Fruit fly (Drosophila melanogaster): Measurements from ENCODE around the gene CG43783.
A peak's percentile ranks its signal among the peaks of the same experiment; 100 is the strongest.

DNA sequence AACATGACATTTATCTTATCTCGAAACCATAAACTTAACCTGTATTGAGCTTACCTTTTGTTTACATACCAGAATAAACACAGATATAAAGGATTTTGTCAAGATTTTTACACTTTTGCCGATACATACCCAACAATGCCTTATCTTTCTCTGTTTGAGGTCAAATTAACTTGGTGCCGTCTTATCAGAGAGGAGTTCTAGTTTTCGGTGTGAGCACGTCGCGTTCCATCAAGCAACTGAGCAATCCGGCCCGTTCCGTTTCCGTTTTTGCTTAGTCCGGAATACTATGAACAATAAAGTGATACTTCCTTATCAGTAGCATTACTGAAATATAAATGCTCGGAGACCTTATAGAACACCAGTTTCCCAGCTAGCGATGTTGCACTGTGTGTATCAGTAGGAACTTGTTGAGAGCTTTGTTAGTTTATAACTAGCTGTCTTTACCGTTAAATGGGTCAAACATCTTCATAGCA lies 31.8 kb upstream of the CG43783 start, which contains the start of gene Galk:
- TF ChIP-seq CG6683 (GFP tag; optimal IDR thresholded peaks at IDR 0.05) (peak; percentile 7), pan (optimal IDR thresholded peaks at IDR 0.05) (no peak), pan (GFP tag; optimal IDR thresholded peaks at IDR 0.05 in 1 of 2, IDR thresholded peaks at IDR 0.05 in 1 of 2) (peak in 1 of 2 experiments; percentile 81), chinmo (GFP tag; IDR thresholded peaks at IDR 0.05; ENCODE audit: partially characterized antibody) (no peak), psq (GFP tag; optimal IDR thresholded peaks at IDR 0.05) (no peak), CG1647 (GFP tag; optimal IDR thresholded peaks at IDR 0.05) (peak; percentile 18)

Data from whole organism, embryonic.